Fruit fly (Drosophila melanogaster) whole organism, wandering third instar larva: ENCODE data around the gene CG15022.

ENCODE experiments used
- Abd-B ChIP-seq: fragments of >200 bp; optimal IDR thresholded peaks from 2 replicates; lab custom pipeline; 2017; ENCODE audit warnings: missing biosample characterization, missing genetic modification characterization
- CrebA ChIP-seq: fragments of 200-800 bp; sonication (Bioruptor generic); optimal IDR thresholded peaks from 2 replicates; lab custom pipeline; 2016; ENCODE audit warnings: missing biosample characterization, mild to moderate bottlenecking, missing genetic modification characterization, borderline replicate concordance
- Hnf4 ChIP-seq: fragments of 200-800 bp; sonication (Bioruptor generic); optimal IDR thresholded peaks from 2 replicates; lab custom pipeline; 2016; ENCODE audit warnings: missing biosample characterization, mild to moderate bottlenecking, missing genetic modification characterization
- OdsH ChIP-seq: fragments of 200-800 bp; sonication (Bioruptor generic); optimal IDR thresholded peaks from 2 replicates; lab custom pipeline; 2016; ENCODE audit warnings: missing biosample characterization, mild to moderate bottlenecking, missing genetic modification characterization
- brk ChIP-seq: fragments of 200-800 bp; sonication (Bioruptor generic); optimal IDR thresholded peaks from 2 replicates; lab custom pipeline; 2016; ENCODE audit warnings: missing biosample characterization, mild to moderate bottlenecking, missing genetic modification characterization
- fru ChIP-seq: fragments of 200-800 bp; sonication (Bioruptor generic); optimal IDR thresholded peaks from 3 replicates; lab custom pipeline; 2016; ENCODE audit warnings: missing biosample characterization, mild to moderate bottlenecking, missing genetic modification characterization
- lola ChIP-seq: fragments of >200 bp; optimal IDR thresholded peaks from 2 replicates; lab custom pipeline; 2017; ENCODE audit warnings: missing biosample characterization, missing genetic modification characterization
- pan ChIP-seq: fragments of >200 bp; optimal IDR thresholded peaks from 2 replicates; lab custom pipeline; 2017
- rgr ChIP-seq: fragments of 200-800 bp; sonication (Bioruptor generic); optimal IDR thresholded peaks from 3 replicates; lab custom pipeline; 2016; ENCODE audit warnings: missing biosample characterization, mild to moderate bottlenecking, missing genetic modification characterization

- TF ChIP-seq brk (GFP tag; lab: Kevin White, UChicago) (no peak), CrebA (no peak), fru (GFP tag; lab: Kevin White, UChicago) (no peak), pan (lab: Kevin White, UChicago) (no peak), lola (no peak), Hnf4 (no peak), OdsH (GFP tag; lab: Kevin White, UChicago) (no peak), Abd-B (GFP tag; lab: Kevin White, UChicago) (no peak), rgr (no peak)
Measured at dm6 chr3L:4479938-4480337, 19.8 kb upstream of the CG15022 start, which contains the start of gene CG7465.
